Fruit fly (Drosophila melanogaster) whole organism, embryonic: ENCODE measurements around the gene Ntf-2r.

Experiments used
- CG3281 ChIP-seq: fragments of 200-800 bp; sonication (Bioruptor generic); optimal IDR thresholded peaks from 3 replicates; lab custom pipeline; 2017; ENCODE audit warnings: missing biosample characterization, mild to moderate bottlenecking, missing genetic modification characterization
- CG33213 ChIP-seq: fragments of 200-800 bp; sonication (Bioruptor generic); optimal IDR thresholded peaks from 3 replicates; lab custom pipeline; 2016; ENCODE audit warnings: missing biosample characterization, missing genetic modification characterization

DNA sequence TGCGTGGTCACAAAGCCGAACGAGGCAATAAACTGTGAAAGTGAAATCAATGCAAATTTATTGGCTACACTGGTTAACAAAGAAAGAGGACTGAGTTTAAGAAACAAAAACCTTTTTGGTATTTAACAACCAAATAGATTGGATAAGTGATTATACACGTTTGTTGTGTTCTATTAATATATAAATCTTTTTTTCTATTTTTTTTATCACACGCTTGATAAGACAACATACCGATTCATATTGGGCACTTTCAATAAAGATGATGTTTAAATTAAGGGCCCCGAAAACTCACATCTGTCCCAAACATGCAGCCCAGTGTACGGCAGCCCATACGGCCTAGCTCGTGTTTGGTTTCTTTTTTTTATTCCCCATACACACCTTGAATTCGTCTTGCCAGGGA, 38.7 kb downstream of the Ntf-2r start:
- no peak for TF ChIP-seq CG33213 (GFP tag; lab: Kevin White, UChicago)
- no peak for TF ChIP-seq CG3281
